Worm (Caenorhabditis elegans): ENCODE measurements around the gene Y32G9A.5.

ce11 chrV:1895483-1895882 is 12.0 kb upstream of the Y32G9A.5 start, which contains the start of gene nphp-2:
- TF ChIP-seq snpc-1.2 (GFP tag; IDR thresholded peaks at IDR 0.05) = no peak
- TF ChIP-seq unc-130 (GFP tag; optimal IDR thresholded peaks at IDR 0.05) = no peak
- TF ChIP-seq zip-11 (GFP tag; IDR thresholded peaks at IDR 0.05) = no peak
- no peak for TF ChIP-seq nhr-76 (tag; optimal IDR thresholded peaks at IDR 0.05)
- TF ChIP-seq ama-1 (optimal IDR thresholded peaks at IDR 0.05) = no peak
